Fruit fly (Drosophila melanogaster): Measurements from ENCODE around the gene CG31668.

The CG31668 gene

DNA sequence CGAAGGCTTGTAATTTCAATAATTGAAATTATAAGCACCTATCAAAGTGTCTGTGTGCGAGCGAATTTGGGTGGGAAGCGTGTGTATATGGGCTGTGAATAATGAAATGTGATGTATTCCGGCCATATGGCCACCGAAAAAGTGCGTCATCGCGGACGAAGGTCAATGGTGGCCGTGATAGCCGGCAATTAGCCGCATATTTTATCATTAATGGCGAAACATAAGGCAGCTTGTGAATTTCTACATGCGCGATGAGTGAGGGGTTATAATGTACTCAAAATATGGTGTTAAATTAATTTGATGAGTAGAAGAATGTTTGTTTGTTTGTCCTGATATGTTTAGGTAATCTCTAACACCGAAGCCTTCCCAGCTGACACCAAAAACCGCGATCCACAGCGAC, 14.6 kb downstream of the CG31668 start:
- TF ChIP-seq fd85E (GFP tag; optimal IDR thresholded peaks at IDR 0.05) (no peak), CG11294 (GFP tag; IDR thresholded peaks at IDR 0.05) (no peak), Ets21C (GFP tag; optimal IDR thresholded peaks at IDR 0.05) (no peak), Lpt (GFP tag; optimal IDR thresholded peaks at IDR 0.05) (no peak), CG3919 (GFP tag; optimal IDR thresholded peaks at IDR 0.05) (no peak), Hr38 (GFP tag; optimal IDR thresholded peaks at IDR 0.05) (no peak), CG11762 (GFP tag; optimal IDR thresholded peaks at IDR 0.05; ENCODE audit: insufficient read depth) (no peak), CG10631 (GFP tag; optimal IDR thresholded peaks at IDR 0.05) (no peak), Ets96B (tag; optimal IDR thresholded peaks at IDR 0.05) (no peak), OdsH (GFP tag; optimal IDR thresholded peaks at IDR 0.05) (no peak), Eip75B (GFP tag; optimal IDR thresholded peaks at IDR 0.05) (no peak), CG31627 (GFP tag; optimal IDR thresholded peaks at IDR 0.05) (no peak), pdm3 (GFP tag; optimal IDR thresholded peaks at IDR 0.05) (no peak), net (GFP tag; optimal IDR thresholded peaks at IDR 0.05) (no peak), CG6276 (GFP tag; optimal IDR thresholded peaks at IDR 0.05) (no peak), CG15336 (GFP tag; IDR thresholded peaks at IDR 0.05) (no peak), Eip78C (GFP tag) (no peak)

dm6 chr2L:2190684-2191083, 15.3 kb downstream of the CG31668 start:
- TF ChIP-seq CG7368 (GFP tag; optimal IDR thresholded peaks at IDR 0.05) (no peak), Sox14 (GFP tag; optimal IDR thresholded peaks at IDR 0.05) (peak; percentile 43), Hr38 (GFP tag; optimal IDR thresholded peaks at IDR 0.05) (no peak), CG10631 (GFP tag; optimal IDR thresholded peaks at IDR 0.05) (no peak), Eip78C (GFP tag) (peak; percentile 33), Gug (GFP tag; IDR thresholded peaks at IDR 0.05) (no peak), dsx (GFP tag; optimal IDR thresholded peaks at IDR 0.05; ENCODE audit: poor library complexity, severe bottlenecking) (no peak), svp (GFP tag) (peak; percentile 84)

DNA sequence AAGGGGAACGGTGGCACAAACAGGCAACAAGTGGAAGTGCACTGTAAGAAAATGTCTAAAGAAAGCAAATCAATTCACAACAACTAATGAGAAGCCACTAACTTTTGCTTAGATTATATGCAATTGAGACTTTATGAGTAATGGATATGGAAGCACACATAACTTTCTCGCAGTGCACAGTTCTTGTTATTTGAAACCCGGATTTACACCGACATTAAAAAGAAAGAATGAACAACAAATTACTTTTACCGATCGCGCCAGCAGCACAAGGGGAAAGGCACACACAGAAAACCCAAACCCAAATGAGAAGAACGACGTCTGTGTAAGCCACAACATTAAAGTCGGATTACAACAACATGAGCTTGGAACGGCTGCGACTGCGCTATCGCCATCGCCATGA, 16.9 kb downstream of the CG31668 start:
- peak; percentile 84 for TF ChIP-seq Sox102F (GFP tag; optimal IDR thresholded peaks at IDR 0.05)
- no peak for TF ChIP-seq Gug (GFP tag; IDR thresholded peaks at IDR 0.05)
- TF ChIP-seq achi (GFP tag; optimal IDR thresholded peaks at IDR 0.05), result peak; percentile 77
- TF ChIP-seq acj6 (GFP tag; optimal IDR thresholded peaks at IDR 0.05), result peak; percentile 76
- TF ChIP-seq CG4318 (GFP tag; optimal IDR thresholded peaks at IDR 0.05), result peak; percentile 42
- TF ChIP-seq CG9139 (GFP tag; optimal IDR thresholded peaks at IDR 0.05), result no peak
- TF ChIP-seq Eip93F (GFP tag; optimal IDR thresholded peaks at IDR 0.05), result peak; percentile 35
- peak; percentile 73 for TF ChIP-seq OdsH (GFP tag; optimal IDR thresholded peaks at IDR 0.05)
- peak; percentile 68 for TF ChIP-seq CG6276 (GFP tag; optimal IDR thresholded peaks at IDR 0.05)
- TF ChIP-seq CG11902 (GFP tag; optimal IDR thresholded peaks at IDR 0.05), result peak; percentile 66
- peak; percentile 13 for TF ChIP-seq CG3032 (tag; optimal IDR thresholded peaks at IDR 0.05)
- peak; percentile 35 for TF ChIP-seq dsx (GFP tag; optimal IDR thresholded peaks at IDR 0.05; ENCODE audit: poor library complexity, severe bottlenecking)
- TF ChIP-seq Sox15 (GFP tag; optimal IDR thresholded peaks at IDR 0.05), result peak; percentile 63
- TF ChIP-seq Ets21C (GFP tag; optimal IDR thresholded peaks at IDR 0.05), result peak; percentile 75
- no peak for TF ChIP-seq ss (GFP tag; optimal IDR thresholded peaks at IDR 0.05)
- peak; percentile 60 for TF ChIP-seq vri (GFP tag; optimal IDR thresholded peaks at IDR 0.05)
- TF ChIP-seq CG31627 (GFP tag; optimal IDR thresholded peaks at IDR 0.05), result peak; percentile 90
- peak; percentile 56 for TF ChIP-seq CG8632 (GFP tag; optimal IDR thresholded peaks at IDR 0.05)
- TF ChIP-seq cyc (GFP tag; optimal IDR thresholded peaks at IDR 0.05), result peak; percentile 91
- TF ChIP-seq Smox (GFP tag; optimal IDR thresholded peaks at IDR 0.05), result peak; percentile 84
- peak; percentile 45 for TF ChIP-seq Ets96B (tag; optimal IDR thresholded peaks at IDR 0.05)
- peak; percentile 70 for TF ChIP-seq pdm3 (GFP tag; optimal IDR thresholded peaks at IDR 0.05)
- TF ChIP-seq spab (GFP tag; optimal IDR thresholded peaks at IDR 0.05), result peak; percentile 14
- TF ChIP-seq lz (GFP tag; optimal IDR thresholded peaks at IDR 0.05), result peak; percentile 88
- peak; percentile 51 for TF ChIP-seq dac (GFP tag; optimal IDR thresholded peaks at IDR 0.05)
- TF ChIP-seq CG16779 (tag; optimal IDR thresholded peaks at IDR 0.05), result no peak
- TF ChIP-seq CG7368 (GFP tag; optimal IDR thresholded peaks at IDR 0.05), result peak; percentile 51
- peak; percentile 69 for TF ChIP-seq net (GFP tag; optimal IDR thresholded peaks at IDR 0.05)
- peak; percentile 78 for TF ChIP-seq CG6792 (GFP tag; optimal IDR thresholded peaks at IDR 0.05)
- peak; percentile 64 for TF ChIP-seq Blimp-1 (GFP tag; optimal IDR thresholded peaks at IDR 0.05)
- peak; percentile 88 for TF ChIP-seq topi (GFP tag; optimal IDR thresholded peaks at IDR 0.05)
- peak; percentile 92 for TF ChIP-seq svp (GFP tag)
- TF ChIP-seq Eip75B (GFP tag; optimal IDR thresholded peaks at IDR 0.05), result peak; percentile 74
- peak; percentile 80 for TF ChIP-seq CG6163 (GFP tag; IDR thresholded peaks at IDR 0.05)
- peak; percentile 81 for TF ChIP-seq CG3919 (GFP tag; optimal IDR thresholded peaks at IDR 0.05)
- TF ChIP-seq CG6808 (GFP tag; optimal IDR thresholded peaks at IDR 0.05), result no peak
- no peak for TF ChIP-seq fd59A (GFP tag; optimal IDR thresholded peaks at IDR 0.05)
- TF ChIP-seq CG8119 (GFP tag; IDR thresholded peaks at IDR 0.05), result peak; percentile 73
